Fruit fly (Drosophila melanogaster): ENCODE data around the gene CG15814.

The CG15814 gene

DNA sequence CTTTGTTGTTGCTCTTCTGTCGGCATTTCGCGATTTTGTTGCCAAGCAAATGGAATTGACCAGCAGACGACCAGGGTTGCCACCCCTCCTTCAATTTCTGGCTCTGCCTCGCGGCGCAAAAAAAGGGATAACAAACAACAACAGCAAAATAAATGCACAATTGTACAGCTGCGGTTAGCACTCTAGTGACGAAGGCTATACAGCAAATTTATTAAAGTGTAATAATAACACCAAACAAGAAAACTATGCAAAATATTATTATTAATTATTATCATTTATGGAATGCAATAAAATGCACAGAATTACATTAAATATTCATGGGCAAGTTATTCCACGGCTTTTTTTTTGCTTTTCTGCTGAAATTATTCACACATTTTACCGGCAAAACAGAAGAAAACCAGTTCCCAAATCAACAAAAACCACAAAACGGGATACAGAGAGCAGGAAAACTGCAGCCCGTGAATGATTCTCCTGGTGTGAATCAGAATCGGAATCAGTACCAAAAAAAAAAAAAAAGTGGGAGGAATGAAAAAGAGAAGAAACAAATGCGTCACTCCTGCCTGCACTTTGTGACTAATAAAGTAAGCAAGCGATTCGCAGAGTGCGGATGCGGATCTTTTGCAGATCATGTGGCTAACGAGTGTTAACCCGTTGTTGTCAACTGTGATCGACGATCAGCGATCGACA, 29.2 kb upstream of the CG15814 start:
- peak; percentile 5 for TF ChIP-seq CG7101 (tag; optimal IDR thresholded peaks at IDR 0.05)
- TF ChIP-seq CG14711 (tag; optimal IDR thresholded peaks at IDR 0.05), result peak; percentile 57
- no peak for TF ChIP-seq toe (GFP tag; optimal IDR thresholded peaks at IDR 0.05)
- TF ChIP-seq kay (GFP tag; ENCODE audit: borderline replicate concordance), result peak; percentile 32
- peak; percentile 16 for TF ChIP-seq pad (GFP tag; optimal IDR thresholded peaks at IDR 0.05)

DNA sequence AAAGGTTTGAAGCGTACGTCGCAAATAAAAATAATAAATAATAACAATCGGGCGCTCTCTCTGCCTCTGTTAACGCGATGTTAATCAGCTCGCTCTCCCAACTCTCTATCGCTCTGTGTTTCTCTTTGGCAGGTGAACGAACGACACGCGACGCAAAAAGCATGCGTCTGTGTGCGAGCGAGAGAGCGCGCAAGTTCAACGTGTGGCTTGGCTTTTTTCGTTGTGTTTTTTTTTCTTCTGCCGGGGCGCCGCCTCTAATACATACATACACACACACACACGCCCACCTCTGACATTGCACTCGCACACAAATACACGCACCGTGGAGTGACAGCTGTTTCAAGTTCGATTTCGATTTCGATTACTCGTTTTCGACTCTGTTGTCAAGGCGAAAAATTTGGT, 28.5 kb upstream of the CG15814 start:
- TF ChIP-seq CG1620 (GFP tag; optimal IDR thresholded peaks at IDR 0.05), result no peak
- TF ChIP-seq tj (GFP tag; optimal IDR thresholded peaks at IDR 0.05), result no peak
- peak; percentile 46 for TF ChIP-seq cic (GFP tag; optimal IDR thresholded peaks at IDR 0.05)
- no peak for TF ChIP-seq cnc (optimal IDR thresholded peaks at IDR 0.05)
- no peak for TF ChIP-seq ovo (GFP tag; optimal IDR thresholded peaks at IDR 0.05)
- no peak for TF ChIP-seq pad (GFP tag; optimal IDR thresholded peaks at IDR 0.05)
- TF ChIP-seq Mnt (GFP tag; optimal IDR thresholded peaks at IDR 0.05), result peak; percentile 50
- no peak for TF ChIP-seq Crg-1 (GFP tag; optimal IDR thresholded peaks at IDR 0.05)
- peak; percentile 46 for TF ChIP-seq CG12768 (GFP tag; optimal IDR thresholded peaks at IDR 0.05)
- TF ChIP-seq Hr96 (GFP tag; optimal IDR thresholded peaks at IDR 0.05), result no peak
- TF ChIP-seq CG11617 (GFP tag; optimal IDR thresholded peaks at IDR 0.05), result peak; percentile 3
- no peak for TF ChIP-seq CG33017 (tag; optimal IDR thresholded peaks at IDR 0.05)
- TF ChIP-seq CG14711 (tag; optimal IDR thresholded peaks at IDR 0.05), result no peak
- peak; percentile 38 for TF ChIP-seq bab1 (GFP tag; optimal IDR thresholded peaks at IDR 0.05)
- no peak for TF ChIP-seq Clk (GFP tag; optimal IDR thresholded peaks at IDR 0.05)
- TF ChIP-seq CG5204 (GFP tag; optimal IDR thresholded peaks at IDR 0.05), result no peak
- TF ChIP-seq CG7101 (tag; optimal IDR thresholded peaks at IDR 0.05), result no peak
- TF ChIP-seq kay (GFP tag; ENCODE audit: borderline replicate concordance), result no peak
- no peak for TF ChIP-seq CG7045 (GFP tag; optimal IDR thresholded peaks at IDR 0.05)
- TF ChIP-seq toe (GFP tag; optimal IDR thresholded peaks at IDR 0.05), result peak; percentile 10

DNA sequence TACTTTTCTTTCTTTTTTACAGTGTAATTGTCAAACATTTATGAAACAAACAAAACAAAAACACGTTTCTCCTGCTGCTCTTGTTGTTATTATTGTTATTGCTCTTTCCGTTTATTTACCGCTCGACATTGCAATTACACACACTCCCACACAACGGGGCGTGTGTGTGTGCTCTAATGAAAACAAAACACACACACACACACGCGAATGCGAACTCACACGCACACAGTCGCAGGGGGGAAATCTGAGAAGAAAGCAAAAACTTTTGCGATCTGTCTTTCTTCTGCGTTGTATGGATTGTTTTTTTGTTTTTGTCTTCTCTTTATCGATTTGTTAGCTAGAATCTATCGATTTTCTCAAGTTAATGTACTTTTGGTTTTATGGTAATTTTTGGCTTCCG, 27.8 kb upstream of the CG15814 start:
- TF ChIP-seq kay (GFP tag; ENCODE audit: borderline replicate concordance) (peak; percentile 83), Crg-1 (GFP tag; optimal IDR thresholded peaks at IDR 0.05) (no peak)

DNA sequence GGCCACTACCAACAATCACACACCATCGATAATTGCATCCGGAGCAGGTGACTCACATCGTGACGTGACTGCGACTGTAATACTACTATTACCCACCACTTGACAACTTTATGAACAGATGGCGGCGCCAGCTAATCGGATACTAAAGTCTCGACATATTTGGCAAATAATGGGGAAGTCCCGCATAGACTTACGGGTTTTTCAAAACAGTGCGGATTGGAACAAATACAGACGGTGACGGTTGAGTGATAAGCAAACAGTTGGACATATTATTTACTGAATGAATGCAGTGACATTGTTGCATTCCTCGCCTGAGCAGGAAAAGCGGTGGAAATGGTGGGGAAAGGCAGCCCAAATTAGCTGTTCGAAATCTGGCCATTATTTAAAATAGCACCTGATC, 26.4 kb upstream of the CG15814 start:
- TF ChIP-seq cic (GFP tag; optimal IDR thresholded peaks at IDR 0.05) (no peak), Crg-1 (GFP tag; optimal IDR thresholded peaks at IDR 0.05) (no peak), Hr96 (GFP tag; optimal IDR thresholded peaks at IDR 0.05) (no peak), cnc (optimal IDR thresholded peaks at IDR 0.05) (no peak), Clk (GFP tag; optimal IDR thresholded peaks at IDR 0.05) (no peak), CG12768 (GFP tag; optimal IDR thresholded peaks at IDR 0.05) (no peak), pad (GFP tag; optimal IDR thresholded peaks at IDR 0.05) (no peak), kay (GFP tag; ENCODE audit: borderline replicate concordance) (peak; percentile 67), CG7101 (tag; optimal IDR thresholded peaks at IDR 0.05) (no peak), CG11617 (GFP tag; optimal IDR thresholded peaks at IDR 0.05) (no peak), CG1620 (GFP tag; optimal IDR thresholded peaks at IDR 0.05) (no peak), bab1 (GFP tag; optimal IDR thresholded peaks at IDR 0.05) (no peak), CG14711 (tag; optimal IDR thresholded peaks at IDR 0.05) (peak; percentile 2), tj (GFP tag; optimal IDR thresholded peaks at IDR 0.05) (no peak)

DNA sequence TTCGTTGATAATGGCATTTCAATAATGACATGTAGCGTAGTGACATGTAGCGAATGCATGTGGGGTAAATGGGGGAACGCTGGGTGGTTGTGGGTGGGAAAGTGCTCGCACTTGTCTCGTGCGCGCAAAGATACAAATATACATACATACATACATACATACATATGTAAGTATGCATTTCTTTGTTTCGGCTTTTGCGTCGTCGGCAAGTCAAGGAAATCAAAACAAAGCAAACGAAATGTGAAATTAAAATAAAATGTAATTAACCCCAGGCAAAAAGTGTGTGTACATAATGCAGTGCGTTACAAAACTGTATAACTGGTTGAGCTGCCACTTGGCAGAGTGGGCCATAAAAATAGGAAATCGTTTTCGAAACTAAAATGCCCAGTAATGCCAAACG, 25.6 kb upstream of the CG15814 start:
- no peak for TF ChIP-seq ovo (GFP tag; optimal IDR thresholded peaks at IDR 0.05)
- no peak for TF ChIP-seq Hr96 (GFP tag; optimal IDR thresholded peaks at IDR 0.05)
- no peak for TF ChIP-seq CG1620 (GFP tag; optimal IDR thresholded peaks at IDR 0.05)
- TF ChIP-seq cic (GFP tag; optimal IDR thresholded peaks at IDR 0.05), result no peak
- no peak for TF ChIP-seq CG33017 (tag; optimal IDR thresholded peaks at IDR 0.05)
- TF ChIP-seq pad (GFP tag; optimal IDR thresholded peaks at IDR 0.05), result no peak
- TF ChIP-seq CG11617 (GFP tag; optimal IDR thresholded peaks at IDR 0.05), result no peak
- TF ChIP-seq tj (GFP tag; optimal IDR thresholded peaks at IDR 0.05), result no peak
- no peak for TF ChIP-seq CG14711 (tag; optimal IDR thresholded peaks at IDR 0.05)
- no peak for TF ChIP-seq CG7045 (GFP tag; optimal IDR thresholded peaks at IDR 0.05)
- TF ChIP-seq CG7101 (tag; optimal IDR thresholded peaks at IDR 0.05), result no peak
- TF ChIP-seq Crg-1 (GFP tag; optimal IDR thresholded peaks at IDR 0.05), result no peak
- TF ChIP-seq toe (GFP tag; optimal IDR thresholded peaks at IDR 0.05), result no peak
- TF ChIP-seq kay (GFP tag; ENCODE audit: borderline replicate concordance), result no peak

DNA sequence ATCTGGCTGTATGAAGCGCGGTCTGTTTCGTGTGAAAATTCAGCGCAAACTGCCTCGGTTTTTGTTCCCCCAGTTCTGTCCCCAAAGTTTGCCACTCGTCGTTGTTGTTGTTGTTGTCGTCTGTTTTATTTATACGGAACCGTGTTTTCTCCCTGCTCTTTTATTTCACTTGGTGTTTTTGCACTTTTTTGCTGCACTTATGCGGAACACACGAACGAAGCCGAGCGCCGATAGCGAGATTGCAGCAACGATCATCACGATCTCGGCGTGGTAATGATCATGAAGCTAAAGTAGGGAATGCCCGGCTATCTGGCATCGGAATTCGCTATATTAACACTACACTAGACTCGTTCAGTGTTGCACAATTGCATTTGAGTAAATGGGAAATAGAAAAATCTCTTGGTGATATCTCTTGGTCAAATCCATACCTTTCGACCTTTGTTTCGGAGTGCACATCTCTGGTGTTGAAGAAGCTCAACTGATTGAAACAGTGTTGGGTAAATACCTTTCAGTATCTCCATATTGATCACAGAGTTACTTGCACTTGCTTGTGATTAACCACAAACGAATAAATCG, 25.0 kb upstream of the CG15814 start:
- TF ChIP-seq Crg-1 (GFP tag; optimal IDR thresholded peaks at IDR 0.05), result no peak
- no peak for TF ChIP-seq CG7101 (tag; optimal IDR thresholded peaks at IDR 0.05)
- no peak for TF ChIP-seq Hr96 (GFP tag; optimal IDR thresholded peaks at IDR 0.05)
- TF ChIP-seq CG14711 (tag; optimal IDR thresholded peaks at IDR 0.05), result no peak
- no peak for TF ChIP-seq cnc (optimal IDR thresholded peaks at IDR 0.05)
- no peak for TF ChIP-seq CG7045 (GFP tag; optimal IDR thresholded peaks at IDR 0.05)
- TF ChIP-seq kay (GFP tag; ENCODE audit: borderline replicate concordance), result no peak
- TF ChIP-seq CG11617 (GFP tag; optimal IDR thresholded peaks at IDR 0.05), result no peak
- TF ChIP-seq cic (GFP tag; optimal IDR thresholded peaks at IDR 0.05), result no peak
- TF ChIP-seq bab1 (GFP tag; optimal IDR thresholded peaks at IDR 0.05), result no peak
- TF ChIP-seq pad (GFP tag; optimal IDR thresholded peaks at IDR 0.05), result no peak
- TF ChIP-seq ovo (GFP tag; optimal IDR thresholded peaks at IDR 0.05), result no peak
- TF ChIP-seq CG5204 (GFP tag; optimal IDR thresholded peaks at IDR 0.05), result no peak
- TF ChIP-seq CG1620 (GFP tag; optimal IDR thresholded peaks at IDR 0.05), result no peak
- no peak for TF ChIP-seq CG33017 (tag; optimal IDR thresholded peaks at IDR 0.05)
